Worm (Caenorhabditis elegans) whole organism, late embryonic: ENCODE measurements around the gene dhs-19.

Experiments
- K02D7.2 ChIP-seq: sonication (generic microtip); optimal IDR thresholded peaks from 2 replicates; lab custom pipeline; 2017; ENCODE audit warnings: mild to moderate bottlenecking, missing genetic modification characterization, missing compliant biosample characterization
- K09A11.1 ChIP-seq: sonication (generic microtip); optimal IDR thresholded peaks from 2 replicates; lab custom pipeline; 2017; ENCODE audit warnings: antibody characterized with exemption, mild to moderate bottlenecking, missing genetic modification characterization, missing compliant biosample characterization; ENCODE audit not compliant: insufficient read depth
- ahr-1 ChIP-seq: sonication (generic microtip); optimal IDR thresholded peaks from 2 replicates; lab custom pipeline; 2016; ENCODE audit warnings: missing genetic modification characterization, missing compliant biosample characterization
- ama-1 ChIP-seq: fragments of 150-350 bp; optimal IDR thresholded peaks from 2 replicates; lab custom pipeline; 2014
- ceh-14 ChIP-seq: sonication (generic microtip); optimal IDR thresholded peaks from 2 replicates; lab custom pipeline; 2016; ENCODE audit warnings: missing genotype, missing genetic modification characterization, missing compliant biosample characterization
- ceh-18 ChIP-seq: sonication (generic microtip); optimal IDR thresholded peaks from 2 replicates; lab custom pipeline; 2016; ENCODE audit warnings: missing genetic modification characterization, missing compliant biosample characterization
- ceh-19 ChIP-seq: fragments of 200-800 bp; sonication (Bioruptor generic); optimal IDR thresholded peaks from 2 replicates; lab custom pipeline; 2018; ENCODE audit warnings: mild to moderate bottlenecking, missing genetic modification characterization, missing compliant biosample characterization
- ceh-2 ChIP-seq: sonication (generic microtip); optimal IDR thresholded peaks from 2 replicates; lab custom pipeline; 2016; ENCODE audit warnings: missing genotype, missing genetic modification characterization, missing compliant biosample characterization
- ceh-22 ChIP-seq: sonication (generic microtip); optimal IDR thresholded peaks from 2 replicates; lab custom pipeline; 2017; ENCODE audit warnings: missing biosample characterization, missing genetic modification characterization
- ceh-30 ChIP-seq: fragments of 150-350 bp; optimal IDR thresholded peaks from 2 replicates; lab custom pipeline; 2014; ENCODE audit warnings: missing biosample characterization, missing genetic modification characterization
- ceh-48 ChIP-seq: sonication (generic microtip); optimal IDR thresholded peaks from 2 replicates; lab custom pipeline; 2016; ENCODE audit warnings: missing genetic modification characterization, inconsistent platforms, missing compliant biosample characterization
- ceh-6 ChIP-seq: fragments of 200-800 bp; sonication (Bioruptor generic); optimal IDR thresholded peaks from 2 replicates; lab custom pipeline; 2018; ENCODE audit warnings: mild to moderate bottlenecking, missing genetic modification characterization, missing compliant biosample characterization
- ceh-9 ChIP-seq: sonication (generic microtip); optimal IDR thresholded peaks from 2 replicates; lab custom pipeline; 2016; ENCODE audit warnings: mild to moderate bottlenecking, missing genetic modification characterization, inconsistent platforms, missing compliant biosample characterization
- che-1 ChIP-seq: sonication (generic microtip); optimal IDR thresholded peaks from 2 replicates; lab custom pipeline; 2016; ENCODE audit warnings: mild to moderate bottlenecking, missing genetic modification characterization, missing compliant biosample characterization
- dmd-4 ChIP-seq: sonication (generic microtip); optimal IDR thresholded peaks from 2 replicates; lab custom pipeline; 2016; ENCODE audit warnings: borderline replicate concordance, missing genetic modification characterization, missing compliant biosample characterization
- elt-4 ChIP-seq: sonication (generic microtip); optimal IDR thresholded peaks from 2 replicates; lab custom pipeline; 2016; ENCODE audit warnings: missing genetic modification characterization, missing compliant biosample characterization
- fax-1 ChIP-seq: sonication (generic microtip); optimal IDR thresholded peaks from 2 replicates; lab custom pipeline; 2016; ENCODE audit warnings: missing genotype, missing genetic modification characterization, missing compliant biosample characterization
- fkh-6 ChIP-seq: sonication (generic microtip); optimal IDR thresholded peaks from 2 replicates; lab custom pipeline; 2016; ENCODE audit warnings: missing genetic modification characterization, missing compliant biosample characterization
- gmeb-2 ChIP-seq: sonication (generic microtip); optimal IDR thresholded peaks from 2 replicates; lab custom pipeline; 2016; ENCODE audit warnings: missing genetic modification characterization, inconsistent platforms, missing compliant biosample characterization
- hlh-13 ChIP-seq: fragments of 200-800 bp; sonication (Bioruptor generic); optimal IDR thresholded peaks from 2 replicates; lab custom pipeline; 2018; ENCODE audit warnings: mild to moderate bottlenecking, missing genetic modification characterization, missing compliant biosample characterization
- hlh-15 ChIP-seq: sonication (generic microtip); optimal IDR thresholded peaks from 2 replicates; lab custom pipeline; 2016; ENCODE audit warnings: missing genetic modification characterization, missing compliant biosample characterization
- hlh-30 ChIP-seq: sonication (generic microtip); optimal IDR thresholded peaks from 2 replicates; lab custom pipeline; 2017; ENCODE audit warnings: antibody characterized with exemption, missing genetic modification characterization, missing compliant biosample characterization; ENCODE audit not compliant: insufficient read depth
- hlh-6 ChIP-seq: sonication (generic microtip); optimal IDR thresholded peaks from 2 replicates; lab custom pipeline; 2016; ENCODE audit warnings: missing genotype, missing genetic modification characterization, missing compliant biosample characterization
- hlh-8 ChIP-seq: sonication (generic microtip); optimal IDR thresholded peaks from 2 replicates; lab custom pipeline; 2016; ENCODE audit warnings: missing genotype, missing genetic modification characterization, missing compliant biosample characterization
- lim-6 ChIP-seq: sonication (generic microtip); optimal IDR thresholded peaks from 2 replicates; lab custom pipeline; 2016; ENCODE audit warnings: missing genetic modification characterization, missing compliant biosample characterization
- mec-3 ChIP-seq: sonication (generic microtip); optimal IDR thresholded peaks from 2 replicates; lab custom pipeline; 2016; ENCODE audit warnings: borderline replicate concordance, missing genetic modification characterization, missing compliant biosample characterization
- nfya-1 ChIP-seq: sonication (generic microtip); optimal IDR thresholded peaks from 2 replicates; lab custom pipeline; 2017; ENCODE audit warnings: missing genetic modification characterization, mild to moderate bottlenecking, missing compliant biosample characterization, antibody characterized with exemption, moderate library complexity
- nhr-11 ChIP-seq: fragments of 150-350 bp; optimal IDR thresholded peaks from 2 replicates; lab custom pipeline; 2014; ENCODE audit warnings: missing biosample characterization, missing genetic modification characterization
- npax-4 ChIP-seq: sonication (generic microtip); optimal IDR thresholded peaks from 2 replicates; lab custom pipeline; 2016; ENCODE audit warnings: missing genetic modification characterization, missing compliant biosample characterization
- odd-2 ChIP-seq: sonication (generic microtip); optimal IDR thresholded peaks from 2 replicates; lab custom pipeline; 2017; ENCODE audit warnings: antibody characterized with exemption, mild to moderate bottlenecking, missing genetic modification characterization, missing compliant biosample characterization
- pax-1 ChIP-seq: fragments of 150-350 bp; optimal IDR thresholded peaks from 2 replicates; lab custom pipeline; 2014; ENCODE audit warnings: missing biosample characterization, missing genetic modification characterization
- pha-2 ChIP-seq: sonication (generic microtip); optimal IDR thresholded peaks from 2 replicates; lab custom pipeline; 2017; ENCODE audit warnings: mild to moderate bottlenecking, missing genetic modification characterization, missing compliant biosample characterization
- pha-4 ChIP-seq: fragments of 150-350 bp; optimal IDR thresholded peaks from 2 replicates; lab custom pipeline; 2018; ENCODE audit warnings: missing biosample characterization, missing genetic modification reagents, missing genetic modification characterization
- ref-2 ChIP-seq: sonication (generic microtip); optimal IDR thresholded peaks from 2 replicates; lab custom pipeline; 2016; ENCODE audit warnings: missing genetic modification characterization, missing compliant biosample characterization
- rnt-1 ChIP-seq: sonication (generic microtip); optimal IDR thresholded peaks from 2 replicates; lab custom pipeline; 2016; ENCODE audit warnings: missing genetic modification characterization, missing compliant biosample characterization
- sox-2 ChIP-seq: fragments of 200-800 bp; sonication (Bioruptor generic); IDR thresholded peaks from 2 replicates; pipeline ENCODE4 v1.3.6; 2022; ENCODE audit warnings: missing genetic modification reagents, missing genetic modification characterization, missing compliant biosample characterization
- tbx-2 ChIP-seq: sonication (generic microtip); optimal IDR thresholded peaks from 2 replicates; lab custom pipeline; 2016; ENCODE audit warnings: missing genetic modification characterization, missing compliant biosample characterization
- tbx-7 ChIP-seq: sonication (generic microtip); optimal IDR thresholded peaks from 2 replicates; lab custom pipeline; 2016; ENCODE audit warnings: missing genotype, missing genetic modification characterization, missing compliant biosample characterization
- ttx-3 ChIP-seq: sonication (generic microtip); optimal IDR thresholded peaks from 2 replicates; lab custom pipeline; 2016; ENCODE audit warnings: missing genetic modification reagents, missing genetic modification characterization, missing compliant biosample characterization
- unc-42 ChIP-seq: sonication (generic microtip); optimal IDR thresholded peaks from 2 replicates; lab custom pipeline; 2016; ENCODE audit warnings: missing genotype, missing genetic modification characterization, missing compliant biosample characterization
- zip-5 ChIP-seq: sonication (generic microtip); optimal IDR thresholded peaks from 2 replicates; lab custom pipeline; 2016; ENCODE audit warnings: missing genetic modification characterization, missing compliant biosample characterization
- ztf-16 ChIP-seq: sonication (generic microtip); optimal IDR thresholded peaks from 2 replicates; lab custom pipeline; 2017; ENCODE audit warnings: missing genetic modification characterization, missing compliant biosample characterization

dhs-19 gene

ce11 chrV:11528633-11529327, 38.5 kb upstream of the dhs-19 start:
- TF ChIP-seq fkh-6 (tag; lab: Kevin White, UChicago) (no peak), ama-1 (lab: Kevin White, UChicago) (no peak), hlh-15 (tag; lab: Kevin White, UChicago) (no peak), pha-2 (tag; lab: Kevin White, UChicago) (no peak), hlh-8 (peak; percentile 71), nfya-1 (tag; lab: Kevin White, UChicago) (no peak), hlh-30 (tag; lab: Kevin White, UChicago) (peak; percentile 63), rnt-1 (tag; lab: Kevin White, UChicago) (no peak), ttx-3 (no peak), ref-2 (tag; lab: Kevin White, UChicago) (peak; percentile 14), pax-1 (tag; lab: Kevin White, UChicago) (no peak), gmeb-2 (no peak)

- TF ChIP-seq hlh-6 (no peak), tbx-7 (no peak), unc-42 (tag; lab: Kevin White, UChicago) (no peak), ceh-9 (tag; lab: Kevin White, UChicago) (no peak), K09A11.1 (tag; lab: Kevin White, UChicago) (no peak), ceh-6 (GFP tag; lab: Kevin White, UChicago) (no peak), pax-1 (tag; lab: Kevin White, UChicago) (no peak), lim-6 (tag; lab: Kevin White, UChicago) (no peak), ceh-19 (GFP tag; lab: Kevin White, UChicago) (no peak), tbx-2 (no peak), pha-2 (tag; lab: Kevin White, UChicago) (no peak), ceh-48 (tag; lab: Kevin White, UChicago) (no peak), zip-5 (tag; lab: Kevin White, UChicago) (no peak), ceh-18 (tag; lab: Kevin White, UChicago) (no peak)
Measured at ce11 chrV:11527531-11527930, 37.2 kb upstream of the dhs-19 start, which contains the start of gene ccch-1. Gene ccch-1 (plus strand): TSS chrV:11527831.

DNA sequence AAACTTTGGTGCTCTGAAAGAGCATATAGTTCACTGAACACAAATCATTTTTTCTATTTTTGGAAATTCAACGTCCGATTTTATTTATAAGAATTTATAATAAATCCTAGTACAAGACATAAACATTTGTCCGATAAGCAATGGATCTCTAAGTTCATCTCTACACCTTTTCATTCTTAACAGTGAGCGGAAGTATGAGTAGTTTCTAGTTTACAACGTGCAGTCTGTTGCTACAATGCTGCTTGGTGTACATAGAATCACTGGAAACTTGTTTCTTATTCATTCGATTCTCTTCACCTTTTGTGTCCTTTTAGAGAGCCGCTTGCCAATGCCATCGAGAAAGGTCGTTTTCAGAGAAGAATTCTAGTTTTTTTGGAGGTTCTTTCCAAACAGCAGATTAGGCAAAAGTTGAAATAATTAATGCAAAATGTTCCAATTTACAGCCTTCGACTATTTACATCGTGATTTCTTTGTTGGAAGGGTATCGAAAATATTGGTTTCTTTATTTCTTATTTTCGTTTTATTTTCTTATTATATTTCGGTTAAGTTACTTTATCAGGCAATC, 36.7 kb upstream of the dhs-19 start:
- TF ChIP-seq ztf-16 (tag; lab: Kevin White, UChicago) = no peak

DNA sequence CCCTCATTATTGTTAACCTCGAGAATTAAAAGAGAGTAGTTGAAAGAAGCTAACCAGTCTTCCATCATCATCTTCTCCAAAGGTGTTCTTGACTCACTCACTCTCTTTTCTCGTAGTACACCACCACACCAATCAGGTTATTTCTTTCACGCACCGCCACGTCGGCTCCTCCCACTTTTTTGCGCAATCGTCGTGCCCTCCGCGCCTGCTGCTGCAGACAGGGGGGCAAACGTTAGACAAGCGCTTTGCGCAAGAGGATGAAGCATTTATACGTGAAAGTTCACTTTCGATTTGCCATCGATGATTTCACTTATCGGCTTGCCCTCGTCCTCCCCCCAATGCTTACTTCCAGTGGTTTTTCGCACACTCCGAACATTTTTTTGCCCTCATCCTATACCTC, 35.1 kb upstream of the dhs-19 start:
- TF ChIP-seq odd-2 (tag; lab: Kevin White, UChicago) (no peak), nfya-1 (tag; lab: Kevin White, UChicago) (peak; percentile 59), hlh-30 (tag; lab: Kevin White, UChicago) (no peak)

DNA sequence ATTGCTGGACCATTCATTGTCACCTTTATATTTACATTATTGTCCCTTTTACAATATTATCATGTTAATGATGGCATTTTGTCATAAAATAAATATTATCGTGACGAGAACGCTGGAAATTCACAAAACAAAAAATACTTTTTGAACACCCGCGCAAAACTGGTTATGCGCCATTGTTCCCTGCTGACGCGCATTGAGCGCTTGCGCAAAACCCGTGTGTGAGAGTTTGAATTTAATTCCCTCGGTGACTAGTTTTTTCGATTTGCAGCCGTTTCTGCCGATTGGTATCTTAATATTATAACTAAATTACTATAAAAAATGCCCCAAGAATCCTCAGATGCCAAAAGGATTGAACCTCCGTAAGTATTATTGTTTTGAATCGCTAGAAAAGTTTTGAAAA, 31.2 kb upstream of the dhs-19 start, which contains the start of gene pafo-1:
Gene pafo-1 (plus strand): TSS at position 256 of the 400 bp plus-strand sequence.
- peak; percentile 36 for TF ChIP-seq ceh-14 (tag; lab: Kevin White, UChicago)
- no peak for TF ChIP-seq odd-2 (tag; lab: Kevin White, UChicago)
- no peak for TF ChIP-seq pha-4 (tag; lab: Kevin White, UChicago)
- TF ChIP-seq ceh-22 (tag; lab: Kevin White, UChicago) = no peak
- TF ChIP-seq pha-2 (tag; lab: Kevin White, UChicago) = no peak
- TF ChIP-seq ahr-1 (tag; lab: Kevin White, UChicago) = no peak
- TF ChIP-seq nhr-11 = no peak
- no peak for TF ChIP-seq ceh-9 (tag; lab: Kevin White, UChicago)
- peak; percentile 16 for TF ChIP-seq tbx-7
- no peak for TF ChIP-seq npax-4 (tag; lab: Kevin White, UChicago)
- no peak for TF ChIP-seq dmd-4 (tag; lab: Kevin White, UChicago)
- no peak for TF ChIP-seq pax-1 (tag; lab: Kevin White, UChicago)
- TF ChIP-seq hlh-13 (GFP tag; lab: Kevin White, UChicago) = no peak
- peak; percentile 25 for TF ChIP-seq rnt-1 (tag; lab: Kevin White, UChicago)
- peak; percentile 57 for TF ChIP-seq tbx-2
- no peak for TF ChIP-seq K02D7.2 (tag; lab: Kevin White, UChicago)
- no peak for TF ChIP-seq fkh-6 (tag; lab: Kevin White, UChicago)
- TF ChIP-seq ceh-2 = no peak
- TF ChIP-seq ceh-30 (tag; lab: Kevin White, UChicago) = no peak
- TF ChIP-seq mec-3 = no peak
- peak; percentile 63 for TF ChIP-seq che-1 (tag; lab: Kevin White, UChicago)
- 0 out of 2 replicates have a peak, but pooled peaks have one; percentile 33 for TF ChIP-seq sox-2 (GFP tag; lab: Robert Waterston, UW)
- no peak for TF ChIP-seq fax-1 (tag; lab: Kevin White, UChicago)
- TF ChIP-seq nfya-1 (tag; lab: Kevin White, UChicago) = peak; percentile 73
- TF ChIP-seq elt-4 = no peak
- TF ChIP-seq ceh-48 (tag; lab: Kevin White, UChicago) = peak; percentile 33
- peak; percentile 30 for TF ChIP-seq ceh-18 (tag; lab: Kevin White, UChicago)
